Fruit fly (Drosophila melanogaster) whole organism, embryonic: ENCODE data around the gene CG9316.
A peak's percentile ranks its signal among the peaks of the same experiment; 100 is the strongest.

ENCODE experiments used
- CG10209 ChIP-seq: fragments of 200-800 bp; sonication (Bioruptor generic); optimal IDR thresholded peaks from 3 replicates; lab custom pipeline; 2017; ENCODE audit warnings: missing biosample characterization, mild to moderate bottlenecking, missing genetic modification characterization, missing genetic modification reagents
- CG10267 ChIP-seq: fragments of 200-800 bp; sonication (Bioruptor generic); optimal IDR thresholded peaks from 2 replicates; lab custom pipeline; 2018; ENCODE audit warnings: missing biosample characterization, mild to moderate bottlenecking, missing genetic modification characterization, moderate library complexity
- CG11504 ChIP-seq: fragments of 200-800 bp; sonication (Bioruptor generic); optimal IDR thresholded peaks from 3 replicates; lab custom pipeline; 2019; ENCODE audit warnings: missing biosample characterization, mild to moderate bottlenecking, missing genetic modification characterization, moderate library complexity
- CG11696 ChIP-seq: fragments of 200-800 bp; sonication (Bioruptor generic); IDR thresholded peaks from 2 replicates; pipeline ENCODE4 v1.3.6; 2022; ENCODE audit warnings: missing biosample characterization, missing genetic modification characterization
- CG12659 ChIP-seq: fragments of 200-800 bp; sonication (Bioruptor generic); optimal IDR thresholded peaks from 3 replicates; lab custom pipeline; 2017; ENCODE audit warnings: mild to moderate bottlenecking, missing biosample characterization, missing genetic modification reagents, missing genetic modification characterization
- CG13296 ChIP-seq: fragments of 200-800 bp; sonication (Bioruptor generic); optimal IDR thresholded peaks from 3 replicates; lab custom pipeline; 2018; ENCODE audit warnings: missing biosample characterization, mild to moderate bottlenecking, missing genetic modification characterization
- CG13775 ChIP-seq: fragments of 200-800 bp; sonication (Bioruptor generic); optimal IDR thresholded peaks from 3 replicates; lab custom pipeline; 2017; ENCODE audit warnings: missing biosample characterization, mild to moderate bottlenecking, missing genetic modification characterization
- CG14710 ChIP-seq: fragments of 200-800 bp; sonication (Bioruptor generic); optimal IDR thresholded peaks from 3 replicates; lab custom pipeline; 2019; ENCODE audit warnings: missing biosample characterization, mild to moderate bottlenecking, missing genetic modification characterization, moderate library complexity
- CG15601 ChIP-seq: fragments of 200-800 bp; sonication (Bioruptor generic); optimal IDR thresholded peaks from 3 replicates; lab custom pipeline; 2019; ENCODE audit warnings: missing biosample characterization, mild to moderate bottlenecking, missing genetic modification characterization, moderate library complexity
- CG1603 ChIP-seq: fragments of 200-800 bp; sonication (Bioruptor generic); optimal IDR thresholded peaks from 2 replicates; lab custom pipeline; 2019; ENCODE audit warnings: missing biosample characterization, mild to moderate bottlenecking, missing genetic modification characterization, moderate library complexity
- CG17328 ChIP-seq: fragments of 200-800 bp; sonication (Bioruptor generic); IDR thresholded peaks from 2 replicates; pipeline ENCODE4 v1.3.6; 2022; ENCODE audit warnings: missing biosample characterization, missing genetic modification characterization
- CG2129 ChIP-seq: fragments of 200-800 bp; sonication (Bioruptor generic); IDR thresholded peaks from 2 replicates; pipeline ENCODE4 v1.3.6; 2022; ENCODE audit warnings: missing biosample characterization, missing genetic modification characterization; ENCODE audit not compliant: partially characterized antibody
- CG2712 ChIP-seq: fragments of 200-800 bp; optimal IDR thresholded peaks from 3 replicates; lab custom pipeline; 2019; ENCODE audit warnings: missing biosample characterization, mild to moderate bottlenecking, missing genetic modification characterization, moderate library complexity
- CG33557 ChIP-seq: fragments of 200-800 bp; sonication (Bioruptor generic); optimal IDR thresholded peaks from 2 replicates; lab custom pipeline; 2019; ENCODE audit warnings: missing biosample characterization, mild to moderate bottlenecking, missing genetic modification characterization, moderate library complexity
- CG5953 ChIP-seq: fragments of 200-800 bp; sonication (Bioruptor generic); IDR thresholded peaks from 2 replicates; pipeline ENCODE4 v1.3.6; 2022; ENCODE audit warnings: missing biosample characterization, missing genetic modification characterization
- CG7271 ChIP-seq: fragments of 200-800 bp; sonication (Bioruptor generic); optimal IDR thresholded peaks from 2 replicates; lab custom pipeline; 2018; ENCODE audit warnings: missing biosample characterization, mild to moderate bottlenecking, missing genetic modification characterization, moderate library complexity
- CG7963 ChIP-seq: fragments of 200-800 bp; sonication (Bioruptor generic); IDR thresholded peaks from 3 replicates; pipeline ENCODE4 v1.3.6; 2022; ENCODE audit warnings: missing biosample characterization, missing genetic modification characterization; ENCODE audit not compliant: partially characterized antibody
- CG9437 ChIP-seq: fragments of 200-800 bp; sonication (Bioruptor generic); optimal IDR thresholded peaks from 2 replicates; lab custom pipeline; 2018; ENCODE audit warnings: missing biosample characterization, mild to moderate bottlenecking, missing genetic modification characterization
- CG9609 ChIP-seq: fragments of 200-800 bp; sonication (Bioruptor generic); optimal IDR thresholded peaks from 3 replicates; lab custom pipeline; 2016; ENCODE audit warnings: missing biosample characterization, missing genetic modification characterization
- CG9797 ChIP-seq: fragments of 200-800 bp; sonication (Bioruptor generic); optimal IDR thresholded peaks from 3 replicates; lab custom pipeline; 2018; ENCODE audit warnings: missing biosample characterization, mild to moderate bottlenecking, missing genetic modification characterization
- D ChIP-seq, 2 experiments: fragments of 200-800 bp in 1 of 2; fragments of >200 bp in 1 of 2; sonication (Bioruptor generic) in 1 of 2; optimal IDR thresholded peaks; 2 replicates in 1 of 2; 3 replicates in 1 of 2; lab custom pipeline; 2017; ENCODE audit warnings: mild to moderate bottlenecking in 1 of 2, missing biosample characterization in 1 of 2, missing genetic modification characterization in 1 of 2, missing genetic modification reagents in 1 of 2
- D19B ChIP-seq: fragments of 200-800 bp; sonication (Bioruptor generic); optimal IDR thresholded peaks from 2 replicates; lab custom pipeline; 2017; ENCODE audit warnings: missing biosample characterization, mild to moderate bottlenecking, missing genetic modification characterization
- Dbx ChIP-seq: fragments of 200-800 bp; sonication (Bioruptor generic); IDR thresholded peaks from 3 replicates; pipeline ENCODE4 v1.3.6; 2022; ENCODE audit warnings: missing biosample characterization, missing genetic modification characterization
- Dp ChIP-seq: fragments of 200-800 bp; sonication (Bioruptor generic); optimal IDR thresholded peaks from 2 replicates; lab custom pipeline; 2018; ENCODE audit warnings: missing biosample characterization, mild to moderate bottlenecking, missing genetic modification characterization, moderate library complexity
- Ets97D ChIP-seq: fragments of 200-800 bp; sonication (Bioruptor generic); optimal IDR thresholded peaks from 3 replicates; lab custom pipeline; 2016; ENCODE audit warnings: missing biosample characterization, missing genetic modification characterization
- Fer1 ChIP-seq: fragments of 200-800 bp; sonication (Bioruptor generic); optimal IDR thresholded peaks from 2 replicates; lab custom pipeline; 2017; ENCODE audit warnings: missing biosample characterization, mild to moderate bottlenecking, missing genetic modification characterization
- Lhr ChIP-seq: fragments of 200-800 bp; sonication (Bioruptor generic); optimal IDR thresholded peaks from 3 replicates; lab custom pipeline; 2017; ENCODE audit warnings: mild to moderate bottlenecking, missing biosample characterization, missing genetic modification reagents, missing genetic modification characterization
- Myb ChIP-seq: fragments of 200-800 bp; sonication (Bioruptor generic); optimal IDR thresholded peaks from 2 replicates; lab custom pipeline; 2016; ENCODE audit warnings: missing biosample characterization, missing genetic modification characterization
- NFAT ChIP-seq: fragments of 200-800 bp; sonication (Bioruptor generic); IDR thresholded peaks from 2 replicates; pipeline ENCODE4 v1.3.6; 2022; ENCODE audit warnings: missing biosample characterization, missing genetic modification characterization
- Optix ChIP-seq: fragments of 200-800 bp; sonication (Bioruptor generic); IDR thresholded peaks from 3 replicates; pipeline ENCODE4 v1.3.6; 2022; ENCODE audit warnings: missing biosample characterization, missing genetic modification characterization
- Xrp1 ChIP-seq: fragments of 200-800 bp; sonication (Bioruptor generic); IDR thresholded peaks from 2 replicates; pipeline ENCODE4 v1.3.6; 2022; ENCODE audit warnings: missing biosample characterization, missing genetic modification characterization
- abd-A ChIP-seq: fragments of 200-800 bp; sonication (Bioruptor generic); optimal IDR thresholded peaks from 3 replicates; lab custom pipeline; 2019; ENCODE audit warnings: missing biosample characterization, mild to moderate bottlenecking, missing genetic modification characterization, moderate library complexity
- ato ChIP-seq: fragments of 200-800 bp; sonication (Bioruptor generic); IDR thresholded peaks from 2 replicates; pipeline ENCODE4 v1.3.6; 2022; ENCODE audit warnings: missing biosample characterization, missing genetic modification characterization; ENCODE audit not compliant: partially characterized antibody
- az2 ChIP-seq: fragments of 200-800 bp; sonication (Bioruptor generic); optimal IDR thresholded peaks from 3 replicates; lab custom pipeline; 2016; ENCODE audit warnings: missing biosample characterization, missing genetic modification characterization
- br ChIP-seq: fragments of >200 bp; optimal IDR thresholded peaks from 2 replicates; lab custom pipeline; 2017
- dpn ChIP-seq, 2 experiments: fragments of 200-800 bp; sonication (Bioruptor generic); optimal IDR thresholded peaks; 3 replicates each; lab custom pipeline; 2016; ENCODE audit warnings: missing biosample characterization in 2 of 2, missing genetic modification characterization in 2 of 2
- gsb ChIP-seq: fragments of 200-800 bp; sonication (Bioruptor generic); IDR thresholded peaks from 2 replicates; pipeline ENCODE4 v1.3.6; 2022; ENCODE audit warnings: missing biosample characterization, missing genetic modification characterization
- lab ChIP-seq: fragments of 200-800 bp; sonication (Bioruptor generic); optimal IDR thresholded peaks from 3 replicates; lab custom pipeline; 2017; ENCODE audit warnings: missing biosample characterization, missing genetic modification characterization, mild to moderate bottlenecking, moderate library complexity, missing genetic modification reagents
- lilli ChIP-seq: fragments of 200-800 bp; sonication (Bioruptor generic); optimal IDR thresholded peaks from 3 replicates; lab custom pipeline; 2016; ENCODE audit warnings: missing biosample characterization, missing genetic modification characterization
- mam ChIP-seq: fragments of 200-800 bp; sonication (Bioruptor generic); optimal IDR thresholded peaks from 3 replicates; lab custom pipeline; 2016; ENCODE audit warnings: missing biosample characterization, missing genetic modification characterization
- nerfin-2 ChIP-seq: fragments of 200-800 bp; sonication (Bioruptor generic); IDR thresholded peaks from 2 replicates; pipeline ENCODE4 v1.3.6; 2022; ENCODE audit warnings: missing biosample characterization, missing genetic modification characterization; ENCODE audit not compliant: partially characterized antibody
- oc ChIP-seq: fragments of 200-800 bp; sonication (Bioruptor generic); optimal IDR thresholded peaks from 2 replicates; lab custom pipeline; 2018; ENCODE audit warnings: missing biosample characterization, mild to moderate bottlenecking, missing genetic modification characterization, moderate library complexity
- pum ChIP-seq: fragments of 200-800 bp; sonication (Bioruptor generic); optimal IDR thresholded peaks from 2 replicates; lab custom pipeline; 2016; ENCODE audit warnings: missing biosample characterization, missing genetic modification characterization
- repo ChIP-seq: fragments of 200-800 bp; sonication (Bioruptor generic); optimal IDR thresholded peaks from 2 replicates; lab custom pipeline; 2016; ENCODE audit warnings: missing biosample characterization, missing genetic modification characterization
- sqz ChIP-seq: fragments of 200-800 bp; sonication (Bioruptor generic); optimal IDR thresholded peaks from 3 replicates; lab custom pipeline; 2018; ENCODE audit warnings: missing biosample characterization, mild to moderate bottlenecking, missing genetic modification characterization
- stc ChIP-seq: fragments of 200-800 bp; sonication (Bioruptor generic); IDR thresholded peaks from 2 replicates; pipeline ENCODE4 v1.3.6; 2022; ENCODE audit warnings: missing biosample characterization, missing genetic modification characterization
- stwl ChIP-seq: fragments of 200-800 bp; sonication (Bioruptor generic); optimal IDR thresholded peaks from 3 replicates; lab custom pipeline; 2018; ENCODE audit warnings: missing biosample characterization, mild to moderate bottlenecking, missing genetic modification characterization, moderate library complexity
- tup ChIP-seq: fragments of 200-800 bp; sonication (Bioruptor generic); optimal IDR thresholded peaks from 2 replicates; lab custom pipeline; 2016; ENCODE audit warnings: missing biosample characterization, mild to moderate bottlenecking, missing genetic modification characterization, moderate library complexity
- wek ChIP-seq: fragments of 200-800 bp; sonication (Bioruptor generic); optimal IDR thresholded peaks from 3 replicates; lab custom pipeline; 2018; ENCODE audit warnings: missing biosample characterization, mild to moderate bottlenecking, missing genetic modification characterization, moderate library complexity

The CG9316 gene

dm6 chr2L:20734066-20734686, 7.8 kb upstream of the CG9316 start, which contains the start of gene TM9SF2 (continued):
- peak; percentile 21; the same call in 1 of the 2 replicates for TF ChIP-seq CG17328 (GFP tag; lab: Robert Waterston, UW)
- TF ChIP-seq CG14710 (tag; lab: Kevin White, UChicago) = peak; percentile 27
- no peak for TF ChIP-seq Dp (GFP tag; lab: Kevin White, UChicago)
- TF ChIP-seq CG10209 (GFP tag; lab: Kevin White, UChicago) = no peak
- TF ChIP-seq lab (GFP tag; lab: Kevin White, UChicago) = peak; percentile 48
- TF ChIP-seq D (optimal IDR thresholded peaks at IDR 0.05; lab: Kevin White, UChicago) = peak; percentile 76
- TF ChIP-seq D (GFP tag; optimal IDR thresholded peaks at IDR 0.05; lab: Kevin White, UChicago) = no peak
- no peak for TF ChIP-seq CG33557
- TF ChIP-seq dpn (GFP tag; optimal IDR thresholded peaks at IDR 0.05; lab: Kevin White, UChicago) = peak in 1 of 2 experiments; percentile 11
- TF ChIP-seq Ets97D (GFP tag; lab: Kevin White, UChicago) = peak; percentile 17
- TF ChIP-seq pum (GFP tag; lab: Kevin White, UChicago) = no peak
- no peak for TF ChIP-seq wek (GFP tag; lab: Kevin White, UChicago)
- TF ChIP-seq repo (GFP tag; lab: Kevin White, UChicago) = no peak
- TF ChIP-seq CG1603 (tag; lab: Kevin White, UChicago) = no peak
- TF ChIP-seq Myb (GFP tag; lab: Kevin White, UChicago) = no peak
- peak; percentile 37; the same call in 1 of the 2 replicates for TF ChIP-seq NFAT (GFP tag; lab: Robert Waterston, UW)
- TF ChIP-seq CG12659 (GFP tag; lab: Kevin White, UChicago) = peak; percentile 48
- TF ChIP-seq Optix (GFP tag; lab: Robert Waterston, UW) = no peak
- TF ChIP-seq abd-A = no peak
- no peak for TF ChIP-seq CG13296 (GFP tag; lab: Kevin White, UChicago)
- peak; percentile 7 for TF ChIP-seq az2 (GFP tag; lab: Kevin White, UChicago)
- TF ChIP-seq CG9437 (GFP tag; lab: Kevin White, UChicago) = peak; percentile 46
- no peak for TF ChIP-seq gsb (GFP tag; lab: Robert Waterston, UW)
- no peak for TF ChIP-seq CG10267
- no peak for TF ChIP-seq CG2712 (tag; lab: Kevin White, UChicago)
- TF ChIP-seq CG9609 = peak; percentile 24
- no peak for TF ChIP-seq CG5953 (GFP tag; lab: Robert Waterston, UW)
- no peak for TF ChIP-seq oc
- no peak for TF ChIP-seq Xrp1 (GFP tag; lab: Robert Waterston, UW)
- TF ChIP-seq CG15601 (tag; lab: Kevin White, UChicago) = no peak
- TF ChIP-seq CG11504 (tag; lab: Kevin White, UChicago) = no peak
- TF ChIP-seq nerfin-2 (GFP tag; lab: Robert Waterston, UW) = no peak
- no peak for TF ChIP-seq br
- TF ChIP-seq stc (GFP tag; lab: Robert Waterston, UW) = no peak
- no peak for TF ChIP-seq Fer1 (GFP tag; lab: Kevin White, UChicago)
- no peak for TF ChIP-seq CG7963 (GFP tag; lab: Robert Waterston, UW)
- no peak for TF ChIP-seq ato (GFP tag; lab: Robert Waterston, UW)
- peak; percentile 39 for TF ChIP-seq CG13775 (GFP tag; lab: Kevin White, UChicago)
- no peak for TF ChIP-seq CG7271 (tag; lab: Kevin White, UChicago)
- no peak for TF ChIP-seq Lhr (GFP tag; lab: Kevin White, UChicago)
- peak; percentile 12 for TF ChIP-seq CG9797 (GFP tag; lab: Kevin White, UChicago)
- TF ChIP-seq D19B = no peak
- TF ChIP-seq Dbx (GFP tag; lab: Robert Waterston, UW) = peak; percentile 33; the same call in 1 of the 3 replicates
- no peak for TF ChIP-seq stwl (tag; lab: Kevin White, UChicago)
- no peak for TF ChIP-seq sqz (GFP tag; lab: Kevin White, UChicago)
- peak; percentile 56 for TF ChIP-seq mam
- TF ChIP-seq CG2129 (GFP tag; lab: Robert Waterston, UW) = no peak
- TF ChIP-seq tup (GFP tag; lab: Kevin White, UChicago) = no peak
- TF ChIP-seq CG11696 = 0 out of 2 replicates have a peak, but pooled peaks have one; percentile 39
- TF ChIP-seq lilli (GFP tag; lab: Kevin White, UChicago) = peak; percentile 56
